Fruit fly (Drosophila melanogaster): ENCODE results near the gene CG45307.
A peak's percentile ranks its signal among the peaks of the same experiment; 100 is the strongest.

CG45307 gene

DNA sequence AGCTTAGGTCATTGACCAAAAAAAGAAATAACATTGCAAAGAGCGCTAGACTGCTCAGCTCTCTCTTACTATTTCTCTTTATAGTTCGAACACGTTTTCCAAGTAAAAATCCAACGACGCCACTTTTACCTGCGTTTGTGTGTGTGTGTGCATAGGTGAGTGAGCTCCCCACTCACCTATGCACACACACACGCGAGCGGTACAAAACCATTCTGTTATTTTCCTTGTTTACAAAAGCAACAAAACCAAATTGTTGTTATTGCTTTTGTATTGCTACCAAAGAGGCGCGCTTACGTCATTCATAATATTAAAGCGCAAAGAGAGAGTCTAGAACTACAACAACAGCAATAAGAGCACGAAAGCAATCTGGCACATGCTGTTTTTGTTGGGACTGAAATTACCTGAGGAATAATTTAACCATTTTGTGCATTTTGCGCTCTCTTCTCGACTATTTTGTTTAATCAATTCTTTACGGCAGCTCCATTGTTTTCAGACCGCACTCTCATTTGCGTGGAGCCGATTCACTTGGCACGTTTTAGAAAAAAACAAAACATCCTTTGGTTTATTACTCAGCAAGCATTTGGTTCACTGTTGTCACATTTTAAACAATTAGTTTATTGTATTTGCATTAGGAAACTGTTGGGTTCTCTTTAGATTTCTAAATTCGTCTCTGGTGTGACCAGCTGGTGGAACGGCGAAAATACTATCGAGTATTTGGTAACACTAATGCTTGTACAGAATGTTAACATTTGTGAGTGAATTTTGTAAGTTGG lies 11.8 kb downstream of the CG45307 start, which contains the start of gene raw:
Gene raw, minus strand, starts transcription at position 677 of the 773 bp plus-strand sequence.
- TF ChIP-seq CG4318 (GFP tag; optimal IDR thresholded peaks at IDR 0.05) (no peak), Sox14 (GFP tag; optimal IDR thresholded peaks at IDR 0.05) (peak; percentile 19), CG16779 (tag; optimal IDR thresholded peaks at IDR 0.05) (no peak), cyc (GFP tag; optimal IDR thresholded peaks at IDR 0.05) (no peak), CG8319 (GFP tag; optimal IDR thresholded peaks at IDR 0.05) (no peak), CG6792 (GFP tag; optimal IDR thresholded peaks at IDR 0.05) (no peak), Sox15 (GFP tag; optimal IDR thresholded peaks at IDR 0.05) (no peak), CG6163 (GFP tag; IDR thresholded peaks at IDR 0.05) (peak; percentile 60; the same call in 2 of the 3 replicates), Lpt (GFP tag; optimal IDR thresholded peaks at IDR 0.05) (peak; percentile 38), vri (GFP tag; optimal IDR thresholded peaks at IDR 0.05) (peak; percentile 93), CG6808 (GFP tag; optimal IDR thresholded peaks at IDR 0.05) (no peak), CG8119 (GFP tag; IDR thresholded peaks at IDR 0.05) (no peak; the same call in 1 of the 3 replicates), fkh (GFP tag; optimal IDR thresholded peaks at IDR 0.05) (peak; percentile 95), CG7368 (GFP tag; optimal IDR thresholded peaks at IDR 0.05) (no peak), Eip78C (GFP tag) (peak; percentile 62), ss (GFP tag; optimal IDR thresholded peaks at IDR 0.05) (peak; percentile 30 to 65), CG6854 (GFP tag; optimal IDR thresholded peaks at IDR 0.05) (no peak), CG15336 (GFP tag; IDR thresholded peaks at IDR 0.05) (peak; percentile 40; the same call in 1 of the 2 replicates), dac (GFP tag; optimal IDR thresholded peaks at IDR 0.05) (no peak), eg (GFP tag; IDR thresholded peaks at IDR 0.05) (peak; percentile 35; the same call in 1 of the 3 replicates), CG6276 (GFP tag; optimal IDR thresholded peaks at IDR 0.05) (peak; percentile 17), salr (GFP tag; optimal IDR thresholded peaks at IDR 0.05) (no peak), esn (GFP tag; optimal IDR thresholded peaks at IDR 0.05) (no peak), Ets96B (tag; optimal IDR thresholded peaks at IDR 0.05) (no peak)

DNA sequence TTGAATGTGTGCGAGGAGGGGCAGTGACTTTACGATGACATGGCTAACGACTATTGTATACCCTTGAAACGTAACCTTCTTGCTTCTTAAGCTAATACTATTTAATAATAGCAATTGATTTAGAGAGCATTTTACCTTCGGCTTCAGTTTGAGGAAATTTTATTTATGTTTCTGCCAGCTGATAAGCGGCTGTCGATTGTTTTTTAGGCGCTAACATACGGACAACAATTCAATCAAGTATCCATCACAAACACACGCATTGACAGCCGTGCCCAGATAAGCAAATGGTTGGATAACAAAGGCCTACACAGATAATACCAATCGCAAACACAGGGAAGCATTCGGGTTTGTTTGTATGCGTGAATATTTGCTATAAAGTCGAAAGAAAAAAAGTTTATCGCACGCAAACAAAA lies 13.7 kb downstream of the CG45307 start:
- TF ChIP-seq CG7368 (GFP tag; optimal IDR thresholded peaks at IDR 0.05) (no peak), achi (GFP tag; optimal IDR thresholded peaks at IDR 0.05) (no peak), Eip93F (GFP tag; optimal IDR thresholded peaks at IDR 0.05) (peak; percentile 77), eg (GFP tag; IDR thresholded peaks at IDR 0.05) (no peak), Ets21C (GFP tag; optimal IDR thresholded peaks at IDR 0.05) (no peak), esn (GFP tag; optimal IDR thresholded peaks at IDR 0.05) (peak; percentile 44), Sox15 (GFP tag; optimal IDR thresholded peaks at IDR 0.05) (no peak), Sox14 (GFP tag; optimal IDR thresholded peaks at IDR 0.05) (peak; percentile 12), CG6854 (GFP tag; optimal IDR thresholded peaks at IDR 0.05) (no peak), CG31627 (GFP tag; optimal IDR thresholded peaks at IDR 0.05) (peak; percentile 29), CG6276 (GFP tag; optimal IDR thresholded peaks at IDR 0.05) (no peak), Sox102F (GFP tag; optimal IDR thresholded peaks at IDR 0.05) (peak; percentile 8), salr (GFP tag; optimal IDR thresholded peaks at IDR 0.05) (no peak), CG8632 (GFP tag; optimal IDR thresholded peaks at IDR 0.05) (no peak), CG4318 (GFP tag; optimal IDR thresholded peaks at IDR 0.05) (no peak), ss (GFP tag; optimal IDR thresholded peaks at IDR 0.05) (peak; percentile 22 to 24), pdm3 (GFP tag; optimal IDR thresholded peaks at IDR 0.05) (peak; percentile 33), CG15336 (GFP tag; IDR thresholded peaks at IDR 0.05) (peak; percentile 54; the same call in 1 of the 2 replicates), dsx (GFP tag; optimal IDR thresholded peaks at IDR 0.05; ENCODE audit: poor library complexity, severe bottlenecking) (no peak), Blimp-1 (GFP tag; optimal IDR thresholded peaks at IDR 0.05) (no peak), Ets96B (tag; optimal IDR thresholded peaks at IDR 0.05) (no peak), Eip78C (GFP tag) (peak; percentile 58), acj6 (GFP tag; optimal IDR thresholded peaks at IDR 0.05) (peak; percentile 15), fd59A (GFP tag; optimal IDR thresholded peaks at IDR 0.05) (no peak), svp (GFP tag) (peak; percentile 83), CG34406 (GFP tag; optimal IDR thresholded peaks at IDR 0.05) (peak; percentile 11), Eip75B (GFP tag; optimal IDR thresholded peaks at IDR 0.05) (peak; percentile 2), spab (GFP tag; optimal IDR thresholded peaks at IDR 0.05) (no peak), OdsH (GFP tag; optimal IDR thresholded peaks at IDR 0.05) (peak; percentile 4), vri (GFP tag; optimal IDR thresholded peaks at IDR 0.05) (peak; percentile 86), CG3032 (tag; optimal IDR thresholded peaks at IDR 0.05) (no peak), topi (GFP tag; optimal IDR thresholded peaks at IDR 0.05) (peak; percentile 14), CG8319 (GFP tag; optimal IDR thresholded peaks at IDR 0.05) (peak; percentile 15), net (GFP tag; optimal IDR thresholded peaks at IDR 0.05) (peak; percentile 31), CG11294 (GFP tag; IDR thresholded peaks at IDR 0.05) (no peak), CG6792 (GFP tag; optimal IDR thresholded peaks at IDR 0.05) (peak; percentile 4), CG3919 (GFP tag; optimal IDR thresholded peaks at IDR 0.05) (no peak), CG1621 (tag; optimal IDR thresholded peaks at IDR 0.05) (no peak)
